Fruit fly (Drosophila melanogaster): ENCODE measurements around the gene CG14312.
A peak's percentile ranks its signal among the peaks of the same experiment; 100 is the strongest.

Gene CG14312

DNA sequence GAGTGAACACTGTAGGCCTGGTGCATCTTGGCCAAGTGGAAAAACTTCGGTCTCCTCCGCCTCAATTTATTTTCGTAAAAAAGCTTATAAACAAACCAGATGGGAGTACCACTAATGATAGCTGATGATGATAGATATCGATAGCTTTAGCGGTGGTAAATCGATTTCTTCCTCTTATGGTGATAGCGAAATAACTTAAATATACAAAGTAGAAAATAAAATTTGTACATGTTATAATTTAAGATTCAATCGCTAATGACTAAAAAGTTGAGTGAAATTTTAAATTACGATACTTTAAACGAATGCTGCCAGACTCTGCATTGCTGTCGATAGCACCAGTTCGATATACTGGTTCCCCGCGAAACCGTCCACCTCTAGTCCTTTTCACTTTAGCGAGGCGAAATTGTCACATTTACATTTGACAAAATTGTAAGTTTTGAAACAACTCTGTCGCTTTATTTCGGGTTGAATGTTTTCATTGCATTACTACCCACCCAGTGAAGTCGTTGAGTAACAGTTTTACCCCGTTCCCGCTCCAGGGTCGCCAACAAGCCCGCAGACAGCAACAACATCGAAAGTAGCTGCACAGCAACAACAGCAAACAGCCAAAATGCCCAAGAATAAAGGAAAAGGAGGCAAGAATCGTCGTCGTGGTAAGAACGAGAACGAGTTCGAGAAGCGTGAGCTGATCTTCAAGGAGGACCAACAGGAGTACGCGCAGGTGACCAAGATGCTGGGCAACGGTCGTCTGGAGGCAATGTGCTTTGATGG, 8.8 kb downstream of the CG14312 start, which contains the start of the genes Vps39 and eIF1A (continued):
- TF ChIP-seq esg (GFP tag; conservative IDR thresholded peaks at IDR 0.05) (no peak), Bgb (GFP tag; IDR thresholded peaks at IDR 0.05; ENCODE audit: partially characterized antibody) (peak; percentile 86), CG4854 (GFP tag; optimal IDR thresholded peaks at IDR 0.05) (no peak), knrl (GFP tag; IDR thresholded peaks at IDR 0.05; ENCODE audit: partially characterized antibody) (peak; percentile 92), Dbx (GFP tag; IDR thresholded peaks at IDR 0.05) (0 out of 3 replicates have a peak, but pooled peaks have one; percentile 43), bbx (GFP tag; IDR thresholded peaks at IDR 0.05; ENCODE audit: partially characterized antibody) (peak; percentile 67), CG30020 (tag; optimal IDR thresholded peaks at IDR 0.05) (peak; percentile 57), CG7556 (GFP tag; optimal IDR thresholded peaks at IDR 0.05) (peak; percentile 36), HLH3B (GFP tag; IDR thresholded peaks at IDR 0.05) (no peak; the same call in 1 of the 2 replicates), schlank (tag; optimal IDR thresholded peaks at IDR 0.05) (no peak), CG2116 (GFP tag; optimal IDR thresholded peaks at IDR 0.05) (peak; percentile 80), Xrp1 (GFP tag; IDR thresholded peaks at IDR 0.05) (peak; percentile 40; the same call in 1 of the 2 replicates), CG5953 (GFP tag; IDR thresholded peaks at IDR 0.05) (no peak), CG16863 (GFP tag; optimal IDR thresholded peaks at IDR 0.05) (no peak), lilli (GFP tag; optimal IDR thresholded peaks at IDR 0.05) (peak; percentile 70), CG9932 (GFP tag; IDR thresholded peaks at IDR 0.05) (peak; percentile 68), Dek (tag; optimal IDR thresholded peaks at IDR 0.05) (peak; percentile 4), CG4328 (GFP tag; optimal IDR thresholded peaks at IDR 0.05) (no peak), Ptx1 (GFP tag; IDR thresholded peaks at IDR 0.05) (no peak), HLHmδ (GFP tag; optimal IDR thresholded peaks at IDR 0.05) (no peak), lola (GFP tag; optimal IDR thresholded peaks at IDR 0.05) (peak in 1 of 3 experiments; percentile 24), CG10979 (tag; optimal IDR thresholded peaks at IDR 0.05) (peak; percentile 30), emc (GFP tag; optimal IDR thresholded peaks at IDR 0.05) (no peak), BEAF-32 (GFP tag; optimal IDR thresholded peaks at IDR 0.05) (peak; percentile 92), pnt (GFP tag; optimal IDR thresholded peaks at IDR 0.05) (no peak), bab2 (GFP tag; optimal IDR thresholded peaks at IDR 0.05) (peak; percentile 7), CG33213 (GFP tag; optimal IDR thresholded peaks at IDR 0.05) (peak; percentile 5), al (GFP tag; IDR thresholded peaks at IDR 0.05) (peak; percentile 31; the same call in 1 of the 2 replicates), CG17359 (tag; optimal IDR thresholded peaks at IDR 0.05) (no peak), CG1024 (GFP tag; IDR thresholded peaks at IDR 0.05) (no peak), CG8290 (GFP tag; optimal IDR thresholded peaks at IDR 0.05) (peak; percentile 62), CG8290 (tag; optimal IDR thresholded peaks at IDR 0.05) (no peak), bigmax (GFP tag; optimal IDR thresholded peaks at IDR 0.05) (no peak), lmd (GFP tag; IDR thresholded peaks at IDR 0.05) (no peak), Camta (GFP tag; optimal IDR thresholded peaks at IDR 0.05) (peak; percentile 31), D (optimal IDR thresholded peaks at IDR 0.05) (peak; percentile 72), D (GFP tag; optimal IDR thresholded peaks at IDR 0.05) (no peak), CG34422 (GFP tag; IDR thresholded peaks at IDR 0.05) (no peak), Nf-YB (GFP tag; optimal IDR thresholded peaks at IDR 0.05) (no peak), fd3F (GFP tag; optimal IDR thresholded peaks at IDR 0.05) (peak; percentile 27), Xbp1 (GFP tag; optimal IDR thresholded peaks at IDR 0.05) (peak; percentile 48), Antp (GFP tag; optimal IDR thresholded peaks at IDR 0.05) (peak; percentile 4), ssp (GFP tag; IDR thresholded peaks at IDR 0.05) (peak; percentile 47), CG15696 (tag; optimal IDR thresholded peaks at IDR 0.05) (peak; percentile 41), stwl (tag; optimal IDR thresholded peaks at IDR 0.05) (peak; percentile 60), gro (GFP tag; optimal IDR thresholded peaks at IDR 0.05) (peak; percentile 43), ase (GFP tag; IDR thresholded peaks at IDR 0.05) (no peak), nom (GFP tag; optimal IDR thresholded peaks at IDR 0.05) (no peak), Max (GFP tag; optimal IDR thresholded peaks at IDR 0.05) (peak; percentile 71), B-H2 (GFP tag; optimal IDR thresholded peaks at IDR 0.05) (peak; percentile 10)
